Worm (Caenorhabditis elegans) whole organism, L2 larva: Measurements from ENCODE around the gene myo-5.

Experiments
- alr-1 ChIP-seq: fragments of 150-350 bp; optimal IDR thresholded peaks from 2 replicates; lab custom pipeline; 2014; ENCODE audit warnings: missing biosample characterization, missing genetic modification characterization
- nhr-11 ChIP-seq: fragments of 150-350 bp; optimal IDR thresholded peaks from 2 replicates; lab custom pipeline; 2014; ENCODE audit warnings: missing biosample characterization, missing genetic modification characterization
- nhr-12 ChIP-seq: fragments of 150-350 bp; optimal IDR thresholded peaks from 2 replicates; lab custom pipeline; 2014; ENCODE audit warnings: missing biosample characterization, missing genetic modification characterization
- nhr-6 ChIP-seq: fragments of 150-350 bp; optimal IDR thresholded peaks from 2 replicates; lab custom pipeline; 2014; ENCODE audit warnings: missing biosample characterization, missing genetic modification characterization
- sma-9 ChIP-seq, 2 experiments: fragments of 150-350 bp in 1 of 2; sonication (generic microtip) in 1 of 2; optimal IDR thresholded peaks; 2 replicates each; lab custom pipeline; 2014 to 2016; ENCODE audit warnings: missing genetic modification characterization in 2 of 2, mild to moderate bottlenecking in 1 of 2, missing biosample characterization in 1 of 2, missing compliant biosample characterization in 1 of 2, missing genetic modification reagents in 1 of 2, moderate library complexity in 1 of 2
- ztf-11 ChIP-seq: sonication (generic microtip); optimal IDR thresholded peaks from 2 replicates; lab custom pipeline; 2017; ENCODE audit warnings: missing biosample characterization, missing genetic modification characterization
- ztf-4 ChIP-seq: fragments of 150-350 bp; optimal IDR thresholded peaks from 2 replicates; lab custom pipeline; 2014; ENCODE audit warnings: missing biosample characterization, missing genetic modification characterization

DNA sequence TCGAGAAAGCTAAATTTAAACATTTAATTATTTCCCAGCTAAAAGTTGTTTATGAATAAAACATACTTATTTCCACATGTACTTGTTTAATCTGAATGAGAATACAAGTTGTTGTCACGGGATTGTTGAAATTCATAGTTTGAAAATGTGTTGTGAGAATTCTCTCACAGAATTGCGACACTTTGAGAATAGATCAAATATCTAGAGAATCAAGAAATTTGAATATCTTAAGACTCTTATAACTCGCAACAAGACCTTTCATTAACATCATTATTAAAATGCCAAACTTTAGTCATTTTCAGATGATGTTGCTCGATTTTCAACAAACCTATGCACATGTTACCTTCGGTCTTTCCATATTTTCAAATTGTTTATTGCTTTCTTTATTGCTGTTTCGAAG, 5.8 kb upstream of the myo-5 start, which contains the start of gene str-90:
- no peak for TF ChIP-seq alr-1 (tag; lab: Kevin White, UChicago)
- no peak for TF ChIP-seq ztf-4 (tag; lab: Kevin White, UChicago)
- no peak for TF ChIP-seq nhr-11 (tag; lab: Kevin White, UChicago)
- TF ChIP-seq nhr-12 = no peak
- no peak for TF ChIP-seq nhr-6 (tag; lab: Kevin White, UChicago)
- TF ChIP-seq sma-9 (GFP tag; optimal IDR thresholded peaks at IDR 0.05; lab: Kevin White, UChicago) = no peak
- TF ChIP-seq sma-9 (tag; optimal IDR thresholded peaks at IDR 0.05; lab: Kevin White, UChicago) = no peak
- TF ChIP-seq ztf-11 (tag; lab: Kevin White, UChicago) = no peak
